Worm (Caenorhabditis elegans) whole organism, early embryonic: ENCODE data around the gene F53F8.3.

Experiments
- B0310.2 ChIP-seq: sonication (generic microtip); optimal IDR thresholded peaks from 2 replicates; lab custom pipeline; 2016; ENCODE audit warnings: mild to moderate bottlenecking, missing genetic modification characterization, missing compliant biosample characterization
- ama-1 ChIP-seq: fragments of 150-350 bp; optimal IDR thresholded peaks from 2 replicates; lab custom pipeline; 2014
- ceh-13 ChIP-seq: fragments of 200-800 bp; sonication (Bioruptor generic); optimal IDR thresholded peaks from 2 replicates; lab custom pipeline; 2018; ENCODE audit warnings: mild to moderate bottlenecking, missing genetic modification characterization, missing compliant biosample characterization
- ceh-36 ChIP-seq: sonication (generic microtip); optimal IDR thresholded peaks from 2 replicates; lab custom pipeline; 2016; ENCODE audit warnings: missing genetic modification characterization, inconsistent platforms, missing compliant biosample characterization
- flt-1 ChIP-seq: fragments of 200-800 bp; sonication (Bioruptor generic); IDR thresholded peaks from 2 replicates; pipeline ENCODE4 v1.3.6; 2022; ENCODE audit warnings: missing genetic modification characterization, missing compliant biosample characterization
- hmbx-1 ChIP-seq: sonication (generic microtip); optimal IDR thresholded peaks from 2 replicates; lab custom pipeline; 2016; ENCODE audit warnings: mild to moderate bottlenecking, missing genetic modification characterization, missing compliant biosample characterization
- hmg-4 ChIP-seq: fragments of 200-800 bp; sonication (Bioruptor generic); optimal IDR thresholded peaks from 2 replicates; lab custom pipeline; 2018; ENCODE audit warnings: mild to moderate bottlenecking, missing genetic modification characterization, missing compliant biosample characterization
- hnd-1 ChIP-seq: sonication (generic microtip); optimal IDR thresholded peaks from 2 replicates; lab custom pipeline; 2016; ENCODE audit warnings: missing genetic modification characterization, missing compliant biosample characterization
- pes-1 ChIP-seq: fragments of 200-800 bp; sonication (Bioruptor generic); IDR thresholded peaks from 2 replicates; pipeline ENCODE4 v1.3.6; 2022; ENCODE audit warnings: missing genetic modification reagents, missing genetic modification characterization, missing compliant biosample characterization
- scrt-1 ChIP-seq: fragments of 200-800 bp; sonication (Bioruptor generic); IDR thresholded peaks from 2 replicates; pipeline ENCODE4 v1.3.6; 2022; ENCODE audit warnings: missing genetic modification characterization, missing compliant biosample characterization
- tbx-11 ChIP-seq: fragments of 200-800 bp; sonication (Bioruptor generic); IDR thresholded peaks from 2 replicates; pipeline ENCODE4 v1.3.6; 2022; ENCODE audit warnings: missing genetic modification characterization, missing compliant biosample characterization
- tra-4 ChIP-seq: sonication (generic microtip); optimal IDR thresholded peaks from 2 replicates; lab custom pipeline; 2017; ENCODE audit warnings: missing genetic modification characterization, missing compliant biosample characterization

- TF ChIP-seq pes-1 (GFP tag; lab: Robert Waterston, UW) (no peak), flt-1 (GFP tag; lab: Robert Waterston, UW) (no peak), ama-1 (lab: Kevin White, UChicago) (no peak), ceh-36 (tag; lab: Kevin White, UChicago) (no peak), ceh-13 (GFP tag; lab: Kevin White, UChicago) (no peak), hmg-4 (GFP tag; lab: Kevin White, UChicago) (no peak), hmbx-1 (tag; lab: Kevin White, UChicago) (no peak), scrt-1 (GFP tag; lab: Robert Waterston, UW) (no peak), hnd-1 (tag; lab: Kevin White, UChicago) (no peak), tra-4 (no peak), B0310.2 (tag; lab: Kevin White, UChicago) (no peak), tbx-11 (GFP tag; lab: Robert Waterston, UW) (no peak)
Observed at ce11 chrV:20685383-20685782, 3.9 kb downstream of the F53F8.3 start, which contains the start of gene klf-2.
